Fruit fly (Drosophila melanogaster) whole organism, embryonic: ENCODE data around the gene Liprin-beta.

Source experiments
- Antp ChIP-seq: fragments of 200-800 bp; sonication (Bioruptor generic); optimal IDR thresholded peaks from 3 replicates; lab custom pipeline; 2016; ENCODE audit warnings: missing biosample characterization, missing genetic modification characterization
- B-H1 ChIP-seq: fragments of 200-800 bp; sonication (Bioruptor generic); IDR thresholded peaks from 3 replicates; pipeline ENCODE4 v1.3.6; 2022; ENCODE audit warnings: missing biosample characterization, missing genetic modification characterization
- CG10543 ChIP-seq: fragments of 200-800 bp; sonication (Bioruptor generic); optimal IDR thresholded peaks from 3 replicates; lab custom pipeline; 2017; ENCODE audit warnings: missing biosample characterization, mild to moderate bottlenecking, missing genetic modification characterization, moderate library complexity
- CG10654 ChIP-seq: fragments of 200-800 bp; sonication (Bioruptor generic); optimal IDR thresholded peaks from 2 replicates; lab custom pipeline; 2016; ENCODE audit warnings: missing biosample characterization, missing genetic modification characterization
- CG12769 ChIP-seq: fragments of 200-800 bp; sonication (Bioruptor generic); optimal IDR thresholded peaks from 2 replicates; lab custom pipeline; 2019; ENCODE audit warnings: missing biosample characterization, mild to moderate bottlenecking, missing genetic modification characterization, moderate library complexity
- CG13424 ChIP-seq: fragments of 200-800 bp; sonication (Bioruptor generic); optimal IDR thresholded peaks from 2 replicates; lab custom pipeline; 2019; ENCODE audit warnings: missing biosample characterization, mild to moderate bottlenecking, missing genetic modification characterization, moderate library complexity
- CG13775 ChIP-seq: fragments of 200-800 bp; sonication (Bioruptor generic); optimal IDR thresholded peaks from 3 replicates; lab custom pipeline; 2017; ENCODE audit warnings: missing biosample characterization, mild to moderate bottlenecking, missing genetic modification characterization
- CG14014 ChIP-seq: fragments of 200-800 bp; sonication (Bioruptor generic); IDR thresholded peaks from 2 replicates; pipeline ENCODE4 v1.3.6; 2022; ENCODE audit warnings: missing biosample characterization, missing genetic modification characterization
- CG14710 ChIP-seq: fragments of 200-800 bp; sonication (Bioruptor generic); optimal IDR thresholded peaks from 3 replicates; lab custom pipeline; 2019; ENCODE audit warnings: missing biosample characterization, mild to moderate bottlenecking, missing genetic modification characterization, moderate library complexity
- CG1602 ChIP-seq: fragments of 200-800 bp; sonication (Bioruptor generic); optimal IDR thresholded peaks from 3 replicates; lab custom pipeline; 2016; ENCODE audit warnings: missing biosample characterization, missing genetic modification characterization
- CG17359 ChIP-seq: fragments of 200-800 bp; sonication (Bioruptor generic); optimal IDR thresholded peaks from 3 replicates; lab custom pipeline; 2018; ENCODE audit warnings: missing biosample characterization, mild to moderate bottlenecking, missing genetic modification characterization, moderate library complexity
- CG31224 ChIP-seq: fragments of 200-800 bp; sonication (Bioruptor generic); IDR thresholded peaks from 2 replicates; pipeline ENCODE4 v1.3.6; 2022; ENCODE audit warnings: missing biosample characterization, missing genetic modification characterization
- CG3995 ChIP-seq: fragments of 200-800 bp; sonication (Bioruptor generic); optimal IDR thresholded peaks from 3 replicates; lab custom pipeline; 2016; ENCODE audit warnings: missing biosample characterization, missing genetic modification characterization
- CG4404 ChIP-seq: fragments of 200-800 bp; sonication (Bioruptor generic); IDR thresholded peaks from 2 replicates; pipeline ENCODE4 v1.3.6; 2022; ENCODE audit warnings: missing biosample characterization, missing genetic modification characterization
- CG4424 ChIP-seq: fragments of 200-800 bp; sonication (Bioruptor generic); optimal IDR thresholded peaks from 3 replicates; lab custom pipeline; 2016; ENCODE audit warnings: missing biosample characterization, missing genetic modification characterization
- CG7786 ChIP-seq: fragments of 200-800 bp; sonication (Bioruptor generic); optimal IDR thresholded peaks from 2 replicates; lab custom pipeline; 2016; ENCODE audit warnings: missing biosample characterization, missing genetic modification characterization
- CG8944 ChIP-seq: fragments of 200-800 bp; sonication (Bioruptor generic); optimal IDR thresholded peaks from 3 replicates; lab custom pipeline; 2016; ENCODE audit warnings: missing biosample characterization, missing genetic modification characterization
- CkIIα-i1 ChIP-seq: fragments of 200-800 bp; sonication (Bioruptor generic); IDR thresholded peaks from 2 replicates; pipeline ENCODE4 v1.3.6; 2022; ENCODE audit warnings: missing biosample characterization, missing genetic modification characterization
- Drgx ChIP-seq: fragments of 200-800 bp; sonication (Bioruptor generic); IDR thresholded peaks from 2 replicates; pipeline ENCODE4 v1.3.6; 2022; ENCODE audit warnings: missing biosample characterization, missing genetic modification characterization
- E2f1 ChIP-seq: fragments of 200-800 bp; sonication (Bioruptor generic); IDR thresholded peaks from 2 replicates; pipeline ENCODE4 v1.3.6; 2022; ENCODE audit warnings: missing biosample characterization, missing genetic modification characterization
- ERR ChIP-seq: fragments of 200-800 bp; sonication (Bioruptor generic); optimal IDR thresholded peaks from 2 replicates; lab custom pipeline; 2016; ENCODE audit warnings: missing biosample characterization, missing genetic modification characterization
- Fer2 ChIP-seq: fragments of 200-800 bp; sonication (Bioruptor generic); optimal IDR thresholded peaks from 2 replicates; lab custom pipeline; 2018; ENCODE audit warnings: missing biosample characterization, mild to moderate bottlenecking, missing genetic modification characterization, moderate library complexity
- Nf-YC ChIP-seq: fragments of 200-800 bp; optimal IDR thresholded peaks from 3 replicates; lab custom pipeline; 2019; ENCODE audit warnings: missing biosample characterization, mild to moderate bottlenecking, missing genetic modification characterization, moderate library complexity
- Stat92E ChIP-seq, 3 experiments: fragments of >200 bp in 2 of 3; fragments of 200-800 bp in 1 of 3; sonication (Bioruptor generic) in 1 of 3; optimal IDR thresholded peaks; 2 replicates each; lab custom pipeline; 2017 to 2019; ENCODE audit warnings: missing biosample characterization in 3 of 3, missing genetic modification characterization in 3 of 3, mild to moderate bottlenecking in 1 of 3, moderate library complexity in 1 of 3
- YL-1 ChIP-seq: fragments of 200-800 bp; sonication (Bioruptor generic); optimal IDR thresholded peaks from 3 replicates; lab custom pipeline; 2017; ENCODE audit warnings: missing biosample characterization, mild to moderate bottlenecking, missing genetic modification characterization
- bbx ChIP-seq: fragments of 200-800 bp; sonication (Bioruptor generic); IDR thresholded peaks from 2 replicates; pipeline ENCODE4 v1.3.6; 2022; ENCODE audit warnings: missing biosample characterization, missing genetic modification characterization; ENCODE audit not compliant: partially characterized antibody
- caup ChIP-seq: fragments of 200-800 bp; sonication (Bioruptor generic); optimal IDR thresholded peaks from 3 replicates; lab custom pipeline; 2017; ENCODE audit warnings: missing biosample characterization, mild to moderate bottlenecking, missing genetic modification characterization, moderate library complexity; ENCODE audit not compliant: severe bottlenecking
- disco-r ChIP-seq: fragments of 200-800 bp; sonication (Bioruptor generic); optimal IDR thresholded peaks from 2 replicates; lab custom pipeline; 2016; ENCODE audit warnings: missing biosample characterization, missing genetic modification characterization
- dysf ChIP-seq: fragments of 200-800 bp; sonication (Bioruptor generic); IDR thresholded peaks from 3 replicates; pipeline ENCODE4 v1.3.6; 2022; ENCODE audit warnings: missing biosample characterization, missing genetic modification characterization
- ems ChIP-seq: fragments of 200-800 bp; sonication (Bioruptor generic); optimal IDR thresholded peaks from 3 replicates; lab custom pipeline; 2016; ENCODE audit warnings: missing biosample characterization, missing genetic modification characterization
- fu2 ChIP-seq: fragments of 200-800 bp; sonication (Bioruptor generic); optimal IDR thresholded peaks from 2 replicates; lab custom pipeline; 2016; ENCODE audit warnings: missing biosample characterization, missing genetic modification characterization
- gce ChIP-seq: fragments of 200-800 bp; sonication (Bioruptor generic); IDR thresholded peaks from 3 replicates; pipeline ENCODE4 v1.3.6; 2022; ENCODE audit warnings: missing biosample characterization, missing genetic modification characterization
- gcm ChIP-seq: fragments of 200-800 bp; sonication (Bioruptor generic); optimal IDR thresholded peaks from 2 replicates; lab custom pipeline; 2019; ENCODE audit warnings: missing biosample characterization, mild to moderate bottlenecking, missing genetic modification characterization, moderate library complexity
- grn ChIP-seq: fragments of 200-800 bp; sonication (Bioruptor generic); optimal IDR thresholded peaks from 3 replicates; lab custom pipeline; 2017; ENCODE audit warnings: missing biosample characterization, missing genetic modification characterization
- gro ChIP-seq: fragments of 200-800 bp; sonication (Bioruptor generic); optimal IDR thresholded peaks from 2 replicates; lab custom pipeline; 2016; ENCODE audit warnings: missing biosample characterization, missing genetic modification characterization
- gsb-n ChIP-seq: fragments of 200-800 bp; sonication (Bioruptor generic); optimal IDR thresholded peaks from 3 replicates; lab custom pipeline; 2018; ENCODE audit warnings: missing biosample characterization, mild to moderate bottlenecking, missing genetic modification characterization
- gt ChIP-seq: fragments of 200-800 bp; sonication (Bioruptor generic); IDR thresholded peaks from 2 replicates; pipeline ENCODE4 v1.3.6; 2022; ENCODE audit warnings: missing biosample characterization, missing genetic modification characterization
- jing ChIP-seq: fragments of 200-800 bp; sonication (Bioruptor generic); optimal IDR thresholded peaks from 2 replicates; lab custom pipeline; 2018; ENCODE audit warnings: missing biosample characterization, mild to moderate bottlenecking, missing genetic modification characterization
- p53 ChIP-seq: fragments of 200-800 bp; sonication (Bioruptor generic); optimal IDR thresholded peaks from 2 replicates; lab custom pipeline; 2016; ENCODE audit warnings: missing biosample characterization, missing genetic modification characterization
- pan ChIP-seq, 4 experiments: fragments of >200 bp in 3 of 4; fragments of 200-800 bp in 1 of 4; sonication (Bioruptor generic) in 1 of 4; optimal IDR thresholded peaks in 3 of 4; IDR thresholded peaks in 1 of 4; 2 replicates each; pipeline versions ENCODE4 v1.3.6 to Lab custom; 2017 to 2022; ENCODE audit warnings: missing biosample characterization in 2 of 4, missing genetic modification characterization in 2 of 4, mixed read lengths in 1 of 4
- phol ChIP-seq: fragments of 200-800 bp; sonication (Bioruptor generic); optimal IDR thresholded peaks from 3 replicates; lab custom pipeline; 2018; ENCODE audit warnings: missing biosample characterization, mild to moderate bottlenecking, missing genetic modification characterization, moderate library complexity
- pum ChIP-seq: fragments of 200-800 bp; sonication (Bioruptor generic); optimal IDR thresholded peaks from 2 replicates; lab custom pipeline; 2016; ENCODE audit warnings: missing biosample characterization, missing genetic modification characterization
- pzg ChIP-seq: fragments of 200-800 bp; sonication (Bioruptor generic); optimal IDR thresholded peaks from 3 replicates; lab custom pipeline; 2018; ENCODE audit warnings: missing biosample characterization, mild to moderate bottlenecking, missing genetic modification characterization, moderate library complexity
- repo ChIP-seq: fragments of 200-800 bp; sonication (Bioruptor generic); optimal IDR thresholded peaks from 2 replicates; lab custom pipeline; 2016; ENCODE audit warnings: missing biosample characterization, missing genetic modification characterization
- salm ChIP-seq: fragments of 200-800 bp; sonication (Bioruptor generic); optimal IDR thresholded peaks from 2 replicates; lab custom pipeline; 2018; ENCODE audit warnings: missing biosample characterization, mild to moderate bottlenecking, missing genetic modification characterization
- tna ChIP-seq: fragments of 200-800 bp; sonication (Bioruptor generic); IDR thresholded peaks from 2 replicates; pipeline ENCODE4 v1.3.6; 2022; ENCODE audit warnings: missing biosample characterization, missing genetic modification characterization; ENCODE audit not compliant: partially characterized antibody
- unc-4 ChIP-seq: fragments of 200-800 bp; sonication (Bioruptor generic); IDR thresholded peaks from 2 replicates; pipeline ENCODE4 v1.3.6; 2022; ENCODE audit warnings: missing biosample characterization, missing genetic modification characterization; ENCODE audit not compliant: partially characterized antibody
- wek ChIP-seq: fragments of 200-800 bp; sonication (Bioruptor generic); optimal IDR thresholded peaks from 3 replicates; lab custom pipeline; 2018; ENCODE audit warnings: missing biosample characterization, mild to moderate bottlenecking, missing genetic modification characterization, moderate library complexity

Gene Liprin-beta

DNA sequence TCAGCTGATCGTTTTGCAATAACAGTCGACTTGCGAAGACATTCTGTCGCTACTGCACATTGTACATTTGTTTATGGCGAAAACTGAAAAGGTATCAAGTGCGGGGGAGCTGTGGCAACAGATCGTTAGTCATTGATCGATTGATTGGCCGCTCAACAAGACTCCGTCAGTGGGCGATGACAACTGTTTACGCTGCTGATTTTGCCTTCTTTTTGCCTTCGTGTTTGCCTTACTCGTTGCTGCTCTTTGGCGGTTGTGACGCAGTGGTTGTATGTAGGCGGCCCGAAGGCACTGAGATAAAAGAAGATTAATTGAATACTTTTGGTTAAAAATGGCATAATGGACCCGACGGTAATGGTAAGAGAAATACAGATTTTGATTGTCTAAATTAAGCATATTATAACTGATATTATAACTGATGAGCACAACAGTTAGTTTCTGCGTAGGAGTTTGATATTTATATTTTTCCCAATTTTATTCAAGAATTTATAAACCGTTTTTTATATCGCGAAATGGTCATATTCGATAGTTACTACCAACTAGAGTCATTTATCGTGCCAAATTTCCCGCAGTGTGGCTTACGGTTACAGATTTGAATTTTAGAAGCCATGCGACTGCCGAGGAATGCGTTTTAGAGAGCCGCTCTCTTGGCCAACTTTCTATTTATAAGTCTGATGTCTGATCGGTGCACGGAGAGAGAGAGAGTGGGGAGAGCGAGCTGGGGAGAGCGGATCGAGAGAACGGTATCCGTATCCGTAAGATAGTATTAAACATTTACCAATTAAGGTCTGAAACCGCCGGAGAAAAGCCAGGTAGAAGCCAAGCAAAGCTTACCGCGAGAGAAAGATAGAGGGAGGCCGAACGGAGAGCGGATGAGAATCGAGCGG is 36.2 kb upstream of the Liprin-beta start (continued):
- peak; percentile 91 for TF ChIP-seq CG4424
- TF ChIP-seq CG31224: peak; percentile 75
- peak; percentile 95 for TF ChIP-seq Drgx
- no peak for TF ChIP-seq gro (GFP tag; lab: Kevin White, UChicago)
- no peak for TF ChIP-seq pzg
- TF ChIP-seq pan (optimal IDR thresholded peaks at IDR 0.05; lab: Kevin White, UChicago): no peak
- TF ChIP-seq pan (GFP tag; optimal IDR thresholded peaks at IDR 0.05 in 1 of 2, IDR thresholded peaks at IDR 0.05 in 1 of 2): peak in 1 of 2 experiments; percentile 87
- TF ChIP-seq E2f1 (GFP tag; lab: Robert Waterston, UW): peak; percentile 81
- peak; percentile 52 for TF ChIP-seq CG7786 (GFP tag; lab: Kevin White, UChicago)
- peak; percentile 83 for TF ChIP-seq CG1602 (GFP tag; lab: Kevin White, UChicago)
- peak; percentile 84 for TF ChIP-seq CG10654
- peak; percentile 81 for TF ChIP-seq ems
- peak; percentile 94 for TF ChIP-seq dysf (GFP tag; lab: Robert Waterston, UW)
- peak; percentile 68 for TF ChIP-seq Fer2
- peak; percentile 91 for TF ChIP-seq CG17359
- TF ChIP-seq caup: peak; percentile 89
- peak; percentile 91 for TF ChIP-seq CG13775 (GFP tag; lab: Kevin White, UChicago)
- TF ChIP-seq CkIIα-i1: no peak
- TF ChIP-seq ERR (GFP tag; lab: Kevin White, UChicago): no peak
- TF ChIP-seq fu2 (GFP tag; lab: Kevin White, UChicago): peak; percentile 61
- peak; percentile 79 for TF ChIP-seq CG14014 (GFP tag; lab: Robert Waterston, UW)
- peak; percentile 77 for TF ChIP-seq salm (tag; lab: Kevin White, UChicago)
- peak; percentile 94 for TF ChIP-seq CG13424 (tag; lab: Kevin White, UChicago)
- TF ChIP-seq YL-1: peak; percentile 62
- TF ChIP-seq phol (tag; lab: Kevin White, UChicago): peak; percentile 93
- 0 out of 2 replicates have a peak, but pooled peaks have one; percentile 43 for TF ChIP-seq gt (GFP tag; lab: Robert Waterston, UW)
- TF ChIP-seq unc-4: peak; percentile 64; the same call in 1 of the 2 replicates
- peak; percentile 2 for TF ChIP-seq wek (GFP tag; lab: Kevin White, UChicago)
- peak; percentile 47 for TF ChIP-seq disco-r (GFP tag; lab: Kevin White, UChicago)
- TF ChIP-seq gcm: peak; percentile 84
- peak; percentile 74 for TF ChIP-seq Nf-YC
- peak; percentile 38 for TF ChIP-seq pum
- TF ChIP-seq CG4404 (GFP tag; lab: Robert Waterston, UW): peak; percentile 79
- TF ChIP-seq jing (GFP tag; lab: Kevin White, UChicago): peak; percentile 80
- TF ChIP-seq gce (GFP tag; lab: Robert Waterston, UW): peak; percentile 77
- peak; percentile 78 for TF ChIP-seq B-H1 (GFP tag; lab: Robert Waterston, UW)
- TF ChIP-seq grn: peak; percentile 21
- TF ChIP-seq Antp (GFP tag; lab: Kevin White, UChicago): no peak
- peak; percentile 69 for TF ChIP-seq CG10543 (GFP tag; lab: Kevin White, UChicago)
- peak; percentile 39 for TF ChIP-seq CG12769
- TF ChIP-seq Stat92E (GFP tag; optimal IDR thresholded peaks at IDR 0.05; lab: Kevin White, UChicago): no peak
- TF ChIP-seq CG14710 (tag; lab: Kevin White, UChicago): peak; percentile 86
- peak; percentile 59 for TF ChIP-seq CG8944 (GFP tag; lab: Kevin White, UChicago)
- TF ChIP-seq tna: no peak
- TF ChIP-seq gsb-n (tag; lab: Kevin White, UChicago): peak; percentile 82
- TF ChIP-seq repo (GFP tag; lab: Kevin White, UChicago): peak; percentile 68
- TF ChIP-seq p53 (GFP tag; lab: Kevin White, UChicago): no peak
- peak; percentile 48 for TF ChIP-seq CG3995 (GFP tag; lab: Kevin White, UChicago)
- no peak for TF ChIP-seq bbx (GFP tag; lab: Robert Waterston, UW)
